Worm (Caenorhabditis elegans): ENCODE results near the gene C54D10.4.

C54D10.4 gene

ce11 chrV:12369437-12369836, 51.3 kb downstream of the C54D10.4 start, which contains the start of gene gcy-13:
gcy-13 (minus strand) TSS chrV:12369537.
- TF ChIP-seq flt-1 (GFP tag; IDR thresholded peaks at IDR 0.05) (no peak), pes-1 (GFP tag; IDR thresholded peaks at IDR 0.05) (no peak), hnd-1 (tag; optimal IDR thresholded peaks at IDR 0.05) (no peak), ama-1 (optimal IDR thresholded peaks at IDR 0.05) (no peak), tbx-37 (GFP tag; conservative IDR thresholded peaks at IDR 0.05) (no peak), hmbx-1 (tag; optimal IDR thresholded peaks at IDR 0.05) (no peak), ceh-36 (tag; optimal IDR thresholded peaks at IDR 0.05) (no peak), hmg-4 (GFP tag; optimal IDR thresholded peaks at IDR 0.05) (no peak), tbx-11 (GFP tag; IDR thresholded peaks at IDR 0.05) (no peak), ets-7 (tag; optimal IDR thresholded peaks at IDR 0.05) (no peak), aly-1 (tag; optimal IDR thresholded peaks at IDR 0.05) (no peak), B0310.2 (tag; optimal IDR thresholded peaks at IDR 0.05) (no peak), tra-4 (tag; optimal IDR thresholded peaks at IDR 0.05) (no peak), F13C5.2 (tag; optimal IDR thresholded peaks at IDR 0.05) (no peak), sea-1 (GFP tag; conservative IDR thresholded peaks at IDR 0.05) (no peak), ceh-13 (GFP tag; optimal IDR thresholded peaks at IDR 0.05) (no peak), scrt-1 (GFP tag; IDR thresholded peaks at IDR 0.05) (no peak)

Measured in whole organism, early embryonic.